Worm (Caenorhabditis elegans) whole organism, L1 larva: ENCODE data around the gene F44E7.5.

Experiments
- nhr-20 ChIP-seq: sonication (generic microtip); optimal IDR thresholded peaks from 2 replicates; lab custom pipeline; 2016; ENCODE audit warnings: mild to moderate bottlenecking, missing genetic modification characterization, missing compliant biosample characterization
- nhr-28 ChIP-seq: fragments of 150-350 bp; optimal IDR thresholded peaks from 2 replicates; lab custom pipeline; 2014; ENCODE audit warnings: missing biosample characterization, missing genetic modification characterization
- nhr-76 ChIP-seq: sonication (generic microtip); optimal IDR thresholded peaks from 2 replicates; lab custom pipeline; 2017; ENCODE audit warnings: missing biosample characterization, missing genetic modification characterization
- unc-86 ChIP-seq: sonication (generic microtip); optimal IDR thresholded peaks from 2 replicates; lab custom pipeline; 2016; ENCODE audit warnings: missing genetic modification characterization, missing compliant biosample characterization

ce11 chrV:5756193-5756592, 24.5 kb downstream of the F44E7.5 start, which contains the start of gene C53A3.3:
- TF ChIP-seq nhr-76 (no peak), nhr-28 (tag; lab: Kevin White, UChicago) (no peak), unc-86 (tag; lab: Kevin White, UChicago) (no peak), nhr-20 (tag; lab: Kevin White, UChicago) (no peak)
